Worm (Caenorhabditis elegans): ENCODE results near the gene nhr-71.

- TF ChIP-seq unc-62 (GFP tag; optimal IDR thresholded peaks at IDR 0.05) = no peak
- no peak for TF ChIP-seq ekl-4 (GFP tag; IDR thresholded peaks at IDR 0.05)
Measured at ce11 chrX:13702923-13703322, 44.2 kb upstream of the nhr-71 start.

All from whole organism, young adult.